Fruit fly (Drosophila melanogaster) whole organism, wandering third instar larva: Measurements from ENCODE around the gene CG2964.

Source experiments
- Abd-B ChIP-seq: fragments of >200 bp; optimal IDR thresholded peaks from 2 replicates; lab custom pipeline; 2017; ENCODE audit warnings: missing biosample characterization, missing genetic modification characterization
- CG32264 ChIP-seq: fragments of 200-800 bp; sonication (Bioruptor generic); optimal IDR thresholded peaks from 2 replicates; lab custom pipeline; 2016; ENCODE audit warnings: missing biosample characterization, missing genetic modification characterization
- CG9705 ChIP-seq: fragments of 200-800 bp; sonication (Bioruptor generic); optimal IDR thresholded peaks from 2 replicates; lab custom pipeline; 2018; ENCODE audit warnings: missing biosample characterization, mild to moderate bottlenecking, missing genetic modification characterization
- CrebA ChIP-seq: fragments of 200-800 bp; sonication (Bioruptor generic); optimal IDR thresholded peaks from 2 replicates; lab custom pipeline; 2016; ENCODE audit warnings: missing biosample characterization, mild to moderate bottlenecking, missing genetic modification characterization, borderline replicate concordance
- Dfd ChIP-seq: fragments of >200 bp; optimal IDR thresholded peaks from 2 replicates; lab custom pipeline; 2017; ENCODE audit warnings: missing biosample characterization, missing genetic modification characterization
- Dif ChIP-seq: fragments of 200-275, 200-300 bp; sonication (Bioruptor generic); optimal IDR thresholded peaks from 2 replicates; lab custom pipeline; 2018; ENCODE audit warnings: missing biosample characterization, missing genetic modification characterization; ENCODE audit not compliant: partially characterized antibody
- GATAd ChIP-seq: sonication (Bioruptor generic); optimal IDR thresholded peaks from 2 replicates; lab custom pipeline; 2016; ENCODE audit warnings: missing biosample characterization, missing genetic modification characterization
- HLH106 ChIP-seq: fragments of 200-800 bp; optimal IDR thresholded peaks from 3 replicates; lab custom pipeline; 2019; ENCODE audit warnings: missing biosample characterization, mild to moderate bottlenecking, missing genetic modification characterization, moderate library complexity
- Hnf4 ChIP-seq: fragments of 200-800 bp; sonication (Bioruptor generic); optimal IDR thresholded peaks from 2 replicates; lab custom pipeline; 2016; ENCODE audit warnings: missing biosample characterization, mild to moderate bottlenecking, missing genetic modification characterization
- Hr78 ChIP-seq: fragments of >200 bp; optimal IDR thresholded peaks from 2 replicates; lab custom pipeline; 2017; ENCODE audit warnings: missing biosample characterization, missing genetic modification characterization
- Hr83 ChIP-seq: fragments of 200-300 bp; sonication (Bioruptor generic); optimal IDR thresholded peaks from 2 replicates; lab custom pipeline; 2016; ENCODE audit warnings: missing biosample characterization, mild to moderate bottlenecking, missing genetic modification characterization, moderate library complexity; ENCODE audit not compliant: poor library complexity, severe bottlenecking
- Jra ChIP-seq: sonication (Bioruptor generic); optimal IDR thresholded peaks from 2 replicates; lab custom pipeline; 2016; ENCODE audit warnings: missing biosample characterization, missing genetic modification characterization
- Mio ChIP-seq: sonication (Bioruptor generic); optimal IDR thresholded peaks from 2 replicates; lab custom pipeline; 2016; ENCODE audit warnings: missing biosample characterization, missing genetic modification characterization
- Myc ChIP-seq: fragments of >200 bp; optimal IDR thresholded peaks from 2 replicates; lab custom pipeline; 2017
- Rel ChIP-seq, 2 experiments: fragments of 200-800 bp; sonication (Bioruptor generic) in 1 of 2; optimal IDR thresholded peaks; 2 replicates in 1 of 2; 3 replicates in 1 of 2; lab custom pipeline; 2016 to 2019; ENCODE audit warnings: mild to moderate bottlenecking in 2 of 2, missing biosample characterization in 2 of 2, missing genetic modification characterization in 2 of 2, moderate library complexity in 1 of 2
- Sp1 ChIP-seq: fragments of 200-800 bp; sonication (Bioruptor generic); optimal IDR thresholded peaks from 3 replicates; lab custom pipeline; 2019; ENCODE audit warnings: missing biosample characterization, mild to moderate bottlenecking, missing genetic modification characterization, moderate library complexity
- Vsx2 ChIP-seq: fragments of 200-300, 225-300 bp; sonication (Bioruptor generic); optimal IDR thresholded peaks from 2 replicates; lab custom pipeline; 2018; ENCODE audit warnings: missing biosample characterization, missing genetic modification characterization; ENCODE audit not compliant: partially characterized antibody
- br ChIP-seq: fragments of 200-800 bp; sonication (Bioruptor generic); optimal IDR thresholded peaks from 2 replicates; lab custom pipeline; 2016; ENCODE audit warnings: missing biosample characterization, missing genetic modification characterization
- brk ChIP-seq: fragments of 200-800 bp; sonication (Bioruptor generic); optimal IDR thresholded peaks from 2 replicates; lab custom pipeline; 2016; ENCODE audit warnings: missing biosample characterization, mild to moderate bottlenecking, missing genetic modification characterization
- dl ChIP-seq, 2 experiments: fragments of 175-275, 200-275 bp in 1 of 2; fragments of 200-275 bp in 1 of 2; sonication (Bioruptor generic); optimal IDR thresholded peaks; lab custom pipeline; 2018; ENCODE audit warnings: mild to moderate bottlenecking in 2 of 2, missing biosample characterization in 2 of 2, missing genetic modification characterization in 2 of 2, moderate library complexity in 2 of 2; ENCODE audit not compliant: partially characterized antibody in 2 of 2, insufficient read depth in 1 of 2
- dmrt93B ChIP-seq: fragments of 200-800 bp; sonication (Bioruptor generic); optimal IDR thresholded peaks from 2 replicates; lab custom pipeline; 2018; ENCODE audit warnings: missing biosample characterization, mild to moderate bottlenecking, missing genetic modification characterization
- dsf ChIP-seq: sonication (Bioruptor generic); optimal IDR thresholded peaks from 2 replicates; lab custom pipeline; 2016; ENCODE audit warnings: missing biosample characterization, missing genetic modification characterization, borderline replicate concordance
- fru ChIP-seq: fragments of 200-800 bp; sonication (Bioruptor generic); optimal IDR thresholded peaks from 3 replicates; lab custom pipeline; 2016; ENCODE audit warnings: missing biosample characterization, mild to moderate bottlenecking, missing genetic modification characterization
- h ChIP-seq: fragments of 200-800 bp; sonication (Bioruptor generic); optimal IDR thresholded peaks from 3 replicates; lab custom pipeline; 2016; ENCODE audit warnings: missing biosample characterization, mild to moderate bottlenecking, missing genetic modification characterization
- jim ChIP-seq: fragments of 175-275, 200-325 bp; sonication (Bioruptor generic); optimal IDR thresholded peaks from 2 replicates; lab custom pipeline; 2016; ENCODE audit warnings: missing biosample characterization, mild to moderate bottlenecking, missing genetic modification characterization
- lola ChIP-seq: fragments of >200 bp; optimal IDR thresholded peaks from 2 replicates; lab custom pipeline; 2017; ENCODE audit warnings: missing biosample characterization, missing genetic modification characterization
- pan ChIP-seq: fragments of >200 bp; optimal IDR thresholded peaks from 2 replicates; lab custom pipeline; 2017
- psq ChIP-seq: fragments of 200-800 bp; sonication (Bioruptor generic); optimal IDR thresholded peaks from 3 replicates; lab custom pipeline; 2017; ENCODE audit warnings: missing biosample characterization, mild to moderate bottlenecking, missing genetic modification characterization, moderate library complexity
- rgr ChIP-seq: fragments of 200-800 bp; sonication (Bioruptor generic); optimal IDR thresholded peaks from 3 replicates; lab custom pipeline; 2016; ENCODE audit warnings: missing biosample characterization, mild to moderate bottlenecking, missing genetic modification characterization
- sage ChIP-seq: fragments of 200-800 bp; sonication (Bioruptor generic); optimal IDR thresholded peaks from 2 replicates; lab custom pipeline; 2016; ENCODE audit warnings: missing biosample characterization, mild to moderate bottlenecking, missing genetic modification characterization
- sv ChIP-seq: fragments of 200-800 bp; sonication (Bioruptor generic); optimal IDR thresholded peaks from 3 replicates; lab custom pipeline; 2016; ENCODE audit warnings: missing biosample characterization, missing genetic modification characterization
- usp ChIP-seq: fragments of >200 bp; optimal IDR thresholded peaks from 2 replicates; lab custom pipeline; 2017; ENCODE audit warnings: missing biosample characterization, missing genetic modification characterization

CG2964 gene

dm6 chr2L:2767627-2768026 is 44.6 kb upstream of the CG2964 start, which contains the start of the genes Taf10b and Taf10:
Gene Taf10b, minus strand, starts transcription at chr2L:2767845.
Gene Taf10, plus strand, starts transcription at chr2L:2767890.
- TF ChIP-seq Dif = no peak
- TF ChIP-seq jim = no peak
- no peak for TF ChIP-seq Vsx2 (GFP tag; lab: Kevin White, UChicago)
- peak; percentile 4 for TF ChIP-seq h (GFP tag; lab: Kevin White, UChicago)
- TF ChIP-seq Sp1 (GFP tag; lab: Kevin White, UChicago) = peak; percentile 18
- TF ChIP-seq rgr (GFP tag; lab: Kevin White, UChicago) = peak; percentile 31
- TF ChIP-seq CG32264 (GFP tag; lab: Kevin White, UChicago) = no peak
- no peak for TF ChIP-seq Mio (GFP tag; lab: Kevin White, UChicago)
- no peak for TF ChIP-seq sage (GFP tag; lab: Kevin White, UChicago)
- no peak for TF ChIP-seq Rel (GFP tag; optimal IDR thresholded peaks at IDR 0.05; lab: Kevin White, UChicago)
- TF ChIP-seq Rel (tag; optimal IDR thresholded peaks at IDR 0.05; lab: Kevin White, UChicago) = peak; percentile 41
- TF ChIP-seq Hr83 = peak; percentile 2
- no peak for TF ChIP-seq br (GFP tag; lab: Kevin White, UChicago)
- no peak for TF ChIP-seq dsf (GFP tag; lab: Kevin White, UChicago)
- TF ChIP-seq CrebA = no peak

dm6 chr2L:2769476-2770185 is 42.6 kb upstream of the CG2964 start, which contains the start of the genes colt and HINT1:
Gene colt, minus strand, starts transcription at chr2L:2770069.
Gene HINT1, plus strand, starts transcription at chr2L:2770135.
- TF ChIP-seq Rel (GFP tag; optimal IDR thresholded peaks at IDR 0.05; lab: Kevin White, UChicago) (no peak), Rel (tag; optimal IDR thresholded peaks at IDR 0.05; lab: Kevin White, UChicago) (peak; percentile 53), Hnf4 (GFP tag; lab: Kevin White, UChicago) (peak; percentile 94), br (GFP tag; lab: Kevin White, UChicago) (peak; percentile 33), HLH106 (tag; lab: Kevin White, UChicago) (peak; percentile 4), sage (GFP tag; lab: Kevin White, UChicago) (no peak), Sp1 (GFP tag; lab: Kevin White, UChicago) (peak; percentile 57), dmrt93B (no peak), h (GFP tag; lab: Kevin White, UChicago) (peak; percentile 12)

- TF ChIP-seq GATAd (GFP tag; lab: Kevin White, UChicago) = no peak
Measured at dm6 chr2L:2771676-2772075, 40.6 kb upstream of the CG2964 start, which contains the start of gene CG15399. Gene CG15399, minus strand, starts transcription at chr2L:2771776.

- no peak for TF ChIP-seq usp (GFP tag; lab: Kevin White, UChicago)
- no peak for TF ChIP-seq fru (GFP tag; lab: Kevin White, UChicago)
- TF ChIP-seq Rel (GFP tag; optimal IDR thresholded peaks at IDR 0.05; lab: Kevin White, UChicago) = no peak
- no peak for TF ChIP-seq Rel (tag; optimal IDR thresholded peaks at IDR 0.05; lab: Kevin White, UChicago)
- TF ChIP-seq dsf (GFP tag; lab: Kevin White, UChicago) = no peak
- no peak for TF ChIP-seq dl (GFP tag; optimal IDR thresholded peaks at IDR 0.05; lab: Kevin White, UChicago; ENCODE audit: insufficient read depth in 1 of 2, partially characterized antibody in 2 of 2)
- TF ChIP-seq Jra (GFP tag; lab: Kevin White, UChicago) = no peak
- no peak for TF ChIP-seq CrebA
- no peak for TF ChIP-seq Dif
- TF ChIP-seq dmrt93B = no peak
- no peak for TF ChIP-seq Abd-B (GFP tag; lab: Kevin White, UChicago)
- no peak for TF ChIP-seq psq (GFP tag; lab: Kevin White, UChicago)
- TF ChIP-seq sv (GFP tag; lab: Kevin White, UChicago) = no peak
- no peak for TF ChIP-seq br (GFP tag; lab: Kevin White, UChicago)
- TF ChIP-seq Hnf4 (GFP tag; lab: Kevin White, UChicago) = no peak
- no peak for TF ChIP-seq Myc (lab: Kevin White, UChicago)
Measured at dm6 chr2L:2782790-2783189, 29.4 kb upstream of the CG2964 start.

- TF ChIP-seq jim = no peak
- no peak for TF ChIP-seq Dif
- no peak for TF ChIP-seq Hr78 (GFP tag; lab: Kevin White, UChicago)
- TF ChIP-seq dmrt93B = no peak
- TF ChIP-seq Mio (GFP tag; lab: Kevin White, UChicago) = no peak
- no peak for TF ChIP-seq dsf (GFP tag; lab: Kevin White, UChicago)
- TF ChIP-seq br (GFP tag; lab: Kevin White, UChicago) = no peak
- no peak for TF ChIP-seq Jra (GFP tag; lab: Kevin White, UChicago)
- no peak for TF ChIP-seq brk (GFP tag; lab: Kevin White, UChicago)
- TF ChIP-seq Hr83 = no peak
- TF ChIP-seq pan = no peak
- TF ChIP-seq sage (GFP tag; lab: Kevin White, UChicago) = no peak
- TF ChIP-seq fru (GFP tag; lab: Kevin White, UChicago) = no peak
- no peak for TF ChIP-seq CG9705 (GFP tag; lab: Kevin White, UChicago)
- TF ChIP-seq CrebA = no peak
- no peak for TF ChIP-seq HLH106 (tag; lab: Kevin White, UChicago)
- TF ChIP-seq lola (GFP tag; lab: Kevin White, UChicago) = no peak
- no peak for TF ChIP-seq Dfd
- TF ChIP-seq Vsx2 (GFP tag; lab: Kevin White, UChicago) = no peak
- TF ChIP-seq Sp1 (GFP tag; lab: Kevin White, UChicago) = no peak
- TF ChIP-seq, all 38 proteins: peak for 0
Measured at dm6 chr2L:2797186-2797585, 15.1 kb upstream of the CG2964 start.
